Fruit fly (Drosophila melanogaster) whole organism, embryonic: Measurements from ENCODE around the gene toy.

ENCODE experiments used
- Ada2b ChIP-seq: fragments of 200-800 bp; sonication (Bioruptor generic); IDR thresholded peaks from 2 replicates; pipeline ENCODE4 v1.3.6; 2022; ENCODE audit warnings: missing biosample characterization, missing genetic modification characterization
- Bdp1 ChIP-seq: fragments of 200-800 bp; sonication (Bioruptor generic); optimal IDR thresholded peaks from 3 replicates; lab custom pipeline; 2016; ENCODE audit warnings: missing biosample characterization, missing genetic modification characterization
- CG10565 ChIP-seq: fragments of 200-800 bp; sonication (Bioruptor generic); optimal IDR thresholded peaks from 3 replicates; lab custom pipeline; 2016; ENCODE audit warnings: missing biosample characterization, mild to moderate bottlenecking, missing genetic modification characterization
- CG11696 ChIP-seq: fragments of 200-800 bp; sonication (Bioruptor generic); IDR thresholded peaks from 2 replicates; pipeline ENCODE4 v1.3.6; 2022; ENCODE audit warnings: missing biosample characterization, missing genetic modification characterization
- CG12744 ChIP-seq: fragments of 200-800 bp; sonication (Bioruptor generic); optimal IDR thresholded peaks from 2 replicates; lab custom pipeline; 2016; ENCODE audit warnings: missing biosample characterization, missing genetic modification characterization
- CG14860 ChIP-seq: fragments of 200-800 bp; sonication (Bioruptor generic); IDR thresholded peaks from 3 replicates; pipeline ENCODE4 v1.3.6; 2022; ENCODE audit warnings: missing biosample characterization, missing genetic modification characterization; ENCODE audit not compliant: partially characterized antibody
- CG16813 ChIP-seq: fragments of 200-800 bp; sonication (Bioruptor generic); IDR thresholded peaks from 3 replicates; pipeline ENCODE4 v1.3.6; 2022; ENCODE audit warnings: missing biosample characterization, missing genetic modification characterization; ENCODE audit not compliant: partially characterized antibody
- CG16863 ChIP-seq: fragments of 200-800 bp; sonication (Bioruptor generic); optimal IDR thresholded peaks from 3 replicates; lab custom pipeline; 2016; ENCODE audit warnings: missing biosample characterization, missing genetic modification characterization
- CG17328 ChIP-seq: fragments of 200-800 bp; sonication (Bioruptor generic); IDR thresholded peaks from 2 replicates; pipeline ENCODE4 v1.3.6; 2022; ENCODE audit warnings: missing biosample characterization, missing genetic modification characterization
- CG17385 ChIP-seq: fragments of 200-800 bp; sonication (Bioruptor generic); optimal IDR thresholded peaks from 3 replicates; lab custom pipeline; 2018; ENCODE audit warnings: missing biosample characterization, mild to moderate bottlenecking, missing genetic modification characterization
- CG18476 ChIP-seq: fragments of 200-800 bp; sonication (Bioruptor generic); optimal IDR thresholded peaks from 2 replicates; lab custom pipeline; 2016; ENCODE audit warnings: missing biosample characterization, mild to moderate bottlenecking, missing genetic modification characterization
- CG18599 ChIP-seq: fragments of 200-800 bp; sonication (Bioruptor generic); optimal IDR thresholded peaks from 3 replicates; lab custom pipeline; 2017; ENCODE audit warnings: missing biosample characterization, missing genetic modification characterization, mild to moderate bottlenecking, moderate library complexity, missing genetic modification reagents
- CG30020 ChIP-seq: fragments of 200-800 bp; optimal IDR thresholded peaks from 2 replicates; lab custom pipeline; 2019; ENCODE audit warnings: missing biosample characterization, mild to moderate bottlenecking, missing genetic modification characterization, moderate library complexity
- CG32532 ChIP-seq: fragments of 200-800 bp; sonication (Bioruptor generic); IDR thresholded peaks from 2 replicates; pipeline ENCODE4 v1.3.6; 2022; ENCODE audit warnings: missing biosample characterization, missing genetic modification characterization
- CG6791 ChIP-seq: fragments of 200-800 bp; sonication (Bioruptor generic); IDR thresholded peaks from 3 replicates; pipeline ENCODE4 v1.3.6; 2022; ENCODE audit warnings: missing biosample characterization, missing genetic modification characterization; ENCODE audit not compliant: partially characterized antibody
- CG7556 ChIP-seq: fragments of 200-800 bp; sonication (Bioruptor generic); optimal IDR thresholded peaks from 2 replicates; lab custom pipeline; 2017; ENCODE audit warnings: missing biosample characterization, mild to moderate bottlenecking, missing genetic modification characterization
- CG7839 ChIP-seq: fragments of 200-800 bp; sonication (Bioruptor generic); optimal IDR thresholded peaks from 3 replicates; lab custom pipeline; 2018; ENCODE audit warnings: missing biosample characterization, mild to moderate bottlenecking, missing genetic modification characterization, moderate library complexity
- CG8924 ChIP-seq: fragments of 200-800 bp; optimal IDR thresholded peaks from 3 replicates; lab custom pipeline; 2019; ENCODE audit warnings: missing biosample characterization, mild to moderate bottlenecking, missing genetic modification characterization, moderate library complexity
- CG9876 ChIP-seq: fragments of 200-800 bp; sonication (Bioruptor generic); optimal IDR thresholded peaks from 2 replicates; lab custom pipeline; 2016; ENCODE audit warnings: missing biosample characterization, missing genetic modification characterization
- CTCF ChIP-seq: fragments of 200-800 bp; sonication (Bioruptor generic); optimal IDR thresholded peaks from 2 replicates; lab custom pipeline; 2017; ENCODE audit warnings: missing biosample characterization, mild to moderate bottlenecking, missing genetic modification characterization, moderate library complexity
- D ChIP-seq, 2 experiments: fragments of 200-800 bp in 1 of 2; fragments of >200 bp in 1 of 2; sonication (Bioruptor generic) in 1 of 2; optimal IDR thresholded peaks; 2 replicates in 1 of 2; 3 replicates in 1 of 2; lab custom pipeline; 2017; ENCODE audit warnings: mild to moderate bottlenecking in 1 of 2, missing biosample characterization in 1 of 2, missing genetic modification characterization in 1 of 2, missing genetic modification reagents in 1 of 2
- Dbx ChIP-seq: fragments of 200-800 bp; sonication (Bioruptor generic); IDR thresholded peaks from 3 replicates; pipeline ENCODE4 v1.3.6; 2022; ENCODE audit warnings: missing biosample characterization, missing genetic modification characterization
- HLH54F ChIP-seq: fragments of 200-800 bp; sonication (Bioruptor generic); optimal IDR thresholded peaks from 3 replicates; lab custom pipeline; 2016; ENCODE audit warnings: missing biosample characterization, missing genetic modification characterization
- Lhr ChIP-seq: fragments of 200-800 bp; sonication (Bioruptor generic); optimal IDR thresholded peaks from 3 replicates; lab custom pipeline; 2017; ENCODE audit warnings: mild to moderate bottlenecking, missing biosample characterization, missing genetic modification reagents, missing genetic modification characterization
- Lpt ChIP-seq: fragments of >200 bp; optimal IDR thresholded peaks from 2 replicates; lab custom pipeline; 2018; ENCODE audit warnings: missing biosample characterization, missing genetic modification characterization
- Mrtf ChIP-seq: fragments of 200-800 bp; sonication (Bioruptor generic); IDR thresholded peaks from 3 replicates; pipeline ENCODE4 v1.3.6; 2022; ENCODE audit warnings: missing biosample characterization, missing genetic modification characterization
- NK7.1 ChIP-seq: fragments of 200-800 bp; sonication (Bioruptor generic); optimal IDR thresholded peaks from 3 replicates; lab custom pipeline; 2016; ENCODE audit warnings: missing biosample characterization, missing genetic modification characterization
- Opbp ChIP-seq: fragments of 200-800 bp; sonication (Bioruptor generic); IDR thresholded peaks from 3 replicates; pipeline ENCODE4 v1.3.6; 2022; ENCODE audit warnings: missing biosample characterization, missing genetic modification characterization; ENCODE audit not compliant: partially characterized antibody
- bcd ChIP-seq: fragments of 200-800 bp; sonication (Bioruptor generic); optimal IDR thresholded peaks from 2 replicates; lab custom pipeline; 2017; ENCODE audit warnings: missing biosample characterization, mild to moderate bottlenecking, missing genetic modification characterization
- bowl ChIP-seq: fragments of 200-800 bp; sonication (Bioruptor generic); IDR thresholded peaks from 2 replicates; pipeline ENCODE4 v1.3.6; 2022; ENCODE audit warnings: missing biosample characterization, missing genetic modification characterization
- ci ChIP-seq: fragments of 200-800 bp; sonication (Bioruptor generic); IDR thresholded peaks from 3 replicates; pipeline ENCODE4 v1.3.6; 2022; ENCODE audit warnings: missing biosample characterization, missing genetic modification characterization
- disco-r ChIP-seq: fragments of 200-800 bp; sonication (Bioruptor generic); optimal IDR thresholded peaks from 2 replicates; lab custom pipeline; 2016; ENCODE audit warnings: missing biosample characterization, missing genetic modification characterization
- dmrt11E ChIP-seq: fragments of 200-800 bp; sonication (Bioruptor generic); optimal IDR thresholded peaks from 3 replicates; lab custom pipeline; 2018; ENCODE audit warnings: missing biosample characterization, mild to moderate bottlenecking, missing genetic modification characterization, moderate library complexity
- en ChIP-seq: fragments of 200-800 bp; sonication (Bioruptor generic); optimal IDR thresholded peaks from 2 replicates; lab custom pipeline; 2016; ENCODE audit warnings: missing biosample characterization, missing genetic modification characterization
- fd102C ChIP-seq: fragments of 200-800 bp; sonication (Bioruptor generic); optimal IDR thresholded peaks from 2 replicates; lab custom pipeline; 2018; ENCODE audit warnings: missing biosample characterization, mild to moderate bottlenecking, missing genetic modification characterization, moderate library complexity
- fd64A ChIP-seq: fragments of 200-800 bp; sonication (Bioruptor generic); optimal IDR thresholded peaks from 3 replicates; lab custom pipeline; 2018; ENCODE audit warnings: missing biosample characterization, mild to moderate bottlenecking, missing genetic modification characterization
- gce ChIP-seq: fragments of 200-800 bp; sonication (Bioruptor generic); IDR thresholded peaks from 3 replicates; pipeline ENCODE4 v1.3.6; 2022; ENCODE audit warnings: missing biosample characterization, missing genetic modification characterization
- gsb-n ChIP-seq: fragments of 200-800 bp; sonication (Bioruptor generic); optimal IDR thresholded peaks from 3 replicates; lab custom pipeline; 2018; ENCODE audit warnings: missing biosample characterization, mild to moderate bottlenecking, missing genetic modification characterization
- inv ChIP-seq: fragments of 200-800 bp; sonication (Bioruptor generic); IDR thresholded peaks from 2 replicates; pipeline ENCODE4 v1.3.6; 2022; ENCODE audit warnings: missing biosample characterization, missing genetic modification characterization; ENCODE audit not compliant: partially characterized antibody
- lola ChIP-seq, 3 experiments: fragments of >200 bp in 2 of 3; fragments of 200-800 bp in 1 of 3; sonication (Bioruptor generic) in 1 of 3; optimal IDR thresholded peaks; 2 replicates each; lab custom pipeline; 2017 to 2019; ENCODE audit warnings: missing biosample characterization in 3 of 3, missing genetic modification characterization in 3 of 3, mild to moderate bottlenecking in 1 of 3, moderate library complexity in 1 of 3
- nau ChIP-seq: fragments of 200-800 bp; sonication (Bioruptor generic); optimal IDR thresholded peaks from 3 replicates; lab custom pipeline; 2017; ENCODE audit warnings: missing biosample characterization, mild to moderate bottlenecking, missing genetic modification characterization, missing genetic modification reagents
- org-1 ChIP-seq: fragments of 200-800 bp; sonication (Bioruptor generic); optimal IDR thresholded peaks from 2 replicates; lab custom pipeline; 2017; ENCODE audit warnings: missing biosample characterization, missing genetic modification characterization
- pb ChIP-seq: fragments of 200-800 bp; sonication (Bioruptor generic); optimal IDR thresholded peaks from 3 replicates; lab custom pipeline; 2016; ENCODE audit warnings: missing biosample characterization, missing genetic modification characterization
- prd ChIP-seq, 3 experiments: fragments of >200 bp in 2 of 3; fragments of 200-800 bp in 1 of 3; sonication (Bioruptor generic) in 1 of 3; optimal IDR thresholded peaks in 2 of 3; IDR thresholded peaks in 1 of 3; 2 replicates in 2 of 3; 3 replicates in 1 of 3; pipeline versions ENCODE4 v1.3.6 to Lab custom; 2017 to 2022; ENCODE audit warnings: missing biosample characterization in 1 of 3, missing genetic modification characterization in 1 of 3
- shn ChIP-seq: fragments of 200-800 bp; sonication (Bioruptor generic); optimal IDR thresholded peaks from 3 replicates; lab custom pipeline; 2016; ENCODE audit warnings: missing biosample characterization, missing genetic modification characterization
- tap ChIP-seq: fragments of 200-800 bp; optimal IDR thresholded peaks from 3 replicates; lab custom pipeline; 2019; ENCODE audit warnings: missing biosample characterization, mild to moderate bottlenecking, missing genetic modification characterization, moderate library complexity
- tna ChIP-seq: fragments of 200-800 bp; sonication (Bioruptor generic); IDR thresholded peaks from 2 replicates; pipeline ENCODE4 v1.3.6; 2022; ENCODE audit warnings: missing biosample characterization, missing genetic modification characterization; ENCODE audit not compliant: partially characterized antibody
- trh ChIP-seq: fragments of 200-800 bp; sonication (Bioruptor generic); optimal IDR thresholded peaks from 2 replicates; lab custom pipeline; 2016; ENCODE audit warnings: missing biosample characterization, missing genetic modification characterization
- vfl ChIP-seq: fragments of 200-800 bp; sonication (Bioruptor generic); optimal IDR thresholded peaks from 2 replicates; lab custom pipeline; 2016; ENCODE audit warnings: missing biosample characterization, missing genetic modification characterization
- vnd ChIP-seq: fragments of 200-800 bp; sonication (Bioruptor generic); IDR thresholded peaks from 3 replicates; pipeline ENCODE4 v1.3.6; 2022; ENCODE audit warnings: missing biosample characterization, missing genetic modification characterization; ENCODE audit not compliant: partially characterized antibody

The toy gene

DNA sequence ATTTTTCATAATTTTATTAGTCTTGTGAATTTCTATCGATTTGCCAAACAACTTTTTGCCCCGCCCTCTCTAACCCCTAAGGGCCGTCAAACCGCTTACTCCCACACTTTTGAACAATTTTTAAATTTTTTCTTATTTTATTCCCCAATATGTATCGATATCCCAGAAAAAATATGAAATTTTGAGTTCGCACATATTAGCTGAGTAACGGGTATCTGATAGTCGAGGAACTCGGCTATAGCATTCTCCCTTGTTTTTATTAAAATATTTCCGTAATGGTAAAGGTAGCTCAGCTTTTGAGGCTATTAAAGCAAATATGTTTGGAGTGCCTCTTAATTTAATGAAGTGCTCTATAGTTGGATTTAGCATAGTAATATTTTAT lies 9.1 kb upstream of the toy start (continued):
- TF ChIP-seq org-1 (GFP tag; lab: Kevin White, UChicago) (no peak), NK7.1 (GFP tag; lab: Kevin White, UChicago) (no peak), CG14860 (GFP tag; lab: Robert Waterston, UW) (peak; percentile 76), Ada2b (GFP tag; lab: Robert Waterston, UW) (no peak), vfl (GFP tag; lab: Kevin White, UChicago) (no peak), shn (GFP tag; lab: Kevin White, UChicago) (no peak), CG6791 (GFP tag; lab: Robert Waterston, UW) (0 out of 3 replicates have a peak, but pooled peaks have one; percentile 43), trh (GFP tag; lab: Kevin White, UChicago) (no peak), Lpt (GFP tag; lab: Kevin White, UChicago) (no peak), CG17385 (GFP tag; lab: Kevin White, UChicago) (no peak), ci (GFP tag; lab: Robert Waterston, UW) (no peak), tna (GFP tag; lab: Robert Waterston, UW) (peak; percentile 54; the same call in 1 of the 2 replicates), bcd (no peak), CG16813 (GFP tag; lab: Robert Waterston, UW) (peak; percentile 76), CG7839 (no peak), CG12744 (no peak), fd102C (GFP tag; lab: Kevin White, UChicago) (no peak), en (GFP tag; lab: Kevin White, UChicago) (no peak), Mrtf (GFP tag; lab: Robert Waterston, UW) (no peak), gsb-n (tag; lab: Kevin White, UChicago) (no peak), CG16863 (GFP tag; lab: Kevin White, UChicago) (no peak), Opbp (GFP tag; lab: Robert Waterston, UW) (peak; percentile 54; the same call in 1 of the 3 replicates), tap (no peak), CTCF (GFP tag; lab: Kevin White, UChicago) (no peak), lola (GFP tag; optimal IDR thresholded peaks at IDR 0.05; lab: Kevin White, UChicago) (no peak), CG10565 (GFP tag; lab: Kevin White, UChicago) (no peak), nau (no peak), HLH54F (GFP tag; lab: Kevin White, UChicago) (no peak), CG9876 (GFP tag; lab: Kevin White, UChicago) (no peak), CG32532 (no peak), fd64A (GFP tag; lab: Kevin White, UChicago) (no peak), disco-r (GFP tag; lab: Kevin White, UChicago) (no peak), CG18476 (GFP tag; lab: Kevin White, UChicago) (no peak), bowl (GFP tag; lab: Robert Waterston, UW) (no peak), pb (GFP tag; lab: Kevin White, UChicago) (no peak), prd (optimal IDR thresholded peaks at IDR 0.05; lab: Kevin White, UChicago) (no peak), prd (GFP tag; IDR thresholded peaks at IDR 0.05; lab: Robert Waterston, UW) (no peak), dmrt11E (tag; lab: Kevin White, UChicago) (no peak), CG17328 (GFP tag; lab: Robert Waterston, UW) (no peak), CG8924 (no peak), Bdp1 (GFP tag; lab: Kevin White, UChicago) (no peak), gce (no peak), D (optimal IDR thresholded peaks at IDR 0.05; lab: Kevin White, UChicago) (no peak), D (GFP tag; optimal IDR thresholded peaks at IDR 0.05; lab: Kevin White, UChicago) (no peak), CG18599 (no peak), CG30020 (tag; lab: Kevin White, UChicago) (no peak), Dbx (GFP tag; lab: Robert Waterston, UW) (no peak), CG11696 (GFP tag; lab: Robert Waterston, UW) (no peak), vnd (GFP tag; lab: Robert Waterston, UW) (peak; percentile 43; the same call in 1 of the 3 replicates), CG7556 (GFP tag; lab: Kevin White, UChicago) (peak; percentile 13), Lhr (GFP tag; lab: Kevin White, UChicago) (no peak), inv (GFP tag; lab: Robert Waterston, UW) (peak; percentile 35; the same call in 1 of the 2 replicates)
